Worm (Caenorhabditis elegans): Measurements from ENCODE around the gene B0393.5.

DNA sequence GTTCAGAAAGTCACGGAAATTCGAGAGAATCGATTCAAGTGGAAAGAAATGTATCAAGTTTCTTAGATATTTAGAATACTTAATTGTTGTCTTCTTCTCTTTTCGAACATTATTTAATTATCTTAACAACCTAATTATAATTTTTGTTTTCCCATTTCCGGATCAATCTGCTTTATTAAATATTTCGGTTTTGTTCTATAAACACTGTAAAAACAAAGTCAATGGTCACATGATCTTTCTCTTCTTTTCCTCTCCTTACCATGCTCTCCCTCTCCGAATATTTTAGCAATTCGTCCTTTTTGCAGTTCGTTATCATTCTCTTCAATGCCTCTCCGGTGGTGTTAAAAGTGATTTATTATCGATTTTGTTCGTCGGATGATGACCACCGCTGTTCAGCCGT is 31.0 kb downstream of the B0393.5 start, which contains the start of gene tag-325:
- TF ChIP-seq duxl-1 (tag; optimal IDR thresholded peaks at IDR 0.05; ENCODE audit: poor library complexity) (no peak), T20F7.1 (GFP tag; optimal IDR thresholded peaks at IDR 0.05) (no peak), fkh-10 (GFP tag; optimal IDR thresholded peaks at IDR 0.05) (no peak), pha-4 (GFP tag; IDR thresholded peaks at IDR 0.05) (no peak), pha-4 (tag; optimal IDR thresholded peaks at IDR 0.05) (no peak)

All from whole organism, L4 larva.